Worm (Caenorhabditis elegans) whole organism, L4 larva: ENCODE measurements around the gene K08B12.1.

Source experiments
- D1046.2 ChIP-seq: fragments of 200-800 bp; sonication (Bioruptor generic); IDR thresholded peaks from 2 replicates; pipeline ENCODE4 v1.3.6; 2022; ENCODE audit warnings: missing genetic modification characterization, missing compliant biosample characterization
- F10B5.3 ChIP-seq: sonication (generic microtip); optimal IDR thresholded peaks from 2 replicates; lab custom pipeline; 2016; ENCODE audit warnings: mild to moderate bottlenecking, missing genetic modification characterization, missing compliant biosample characterization
- F26F4.8 ChIP-seq: fragments of 200-800 bp; sonication (Bioruptor generic); conservative IDR thresholded peaks from 2 replicates; pipeline ENCODE4 v1.3.6; 2022; ENCODE audit warnings: missing genetic modification characterization, missing compliant biosample characterization
- F37D6.2 ChIP-seq: sonication (generic microtip); optimal IDR thresholded peaks from 2 replicates; lab custom pipeline; 2016; ENCODE audit warnings: mild to moderate bottlenecking, missing genetic modification characterization, missing compliant biosample characterization
- F44E2.7 ChIP-seq: fragments of 200-800 bp; sonication (Bioruptor generic); IDR thresholded peaks from 2 replicates; pipeline ENCODE4 v2.1.2; 2022; ENCODE audit warnings: missing genetic modification characterization, missing compliant biosample characterization
- T26A8.4 ChIP-seq: fragments of 200-800 bp; sonication (Bioruptor generic); IDR thresholded peaks from 2 replicates; pipeline ENCODE4 v1.3.6; 2022; ENCODE audit warnings: missing genetic modification characterization, missing compliant biosample characterization
- Y48G9A.11 ChIP-seq: fragments of 200-800 bp; sonication (Bioruptor generic); IDR thresholded peaks from 2 replicates; pipeline ENCODE4 v1.3.6; 2022; ENCODE audit warnings: missing genetic modification reagents, missing genetic modification characterization, missing compliant biosample characterization
- aha-1 ChIP-seq: fragments of 150-350 bp; peaks from one replicate; lab custom pipeline; 2014; ENCODE audit warnings: missing biosample characterization, missing genetic modification characterization
- ceh-28 ChIP-seq: fragments of 150-350 bp; optimal IDR thresholded peaks from 2 replicates; lab custom pipeline; 2014; ENCODE audit warnings: missing biosample characterization, missing genetic modification reagents, missing genetic modification characterization
- ceh-32 ChIP-seq: sonication (generic microtip); optimal IDR thresholded peaks from 2 replicates; lab custom pipeline; 2016; ENCODE audit warnings: mild to moderate bottlenecking, missing genetic modification characterization, missing compliant biosample characterization; ENCODE audit not compliant: poor library complexity
- ceh-44 ChIP-seq: fragments of 200-800 bp; sonication (Bioruptor generic); IDR thresholded peaks from 2 replicates; pipeline ENCODE4 v1.3.6; 2022; ENCODE audit warnings: missing genetic modification reagents, missing genetic modification characterization, missing compliant biosample characterization
- ceh-62 ChIP-seq: sonication (generic microtip); optimal IDR thresholded peaks from 2 replicates; lab custom pipeline; 2017; ENCODE audit warnings: missing biosample characterization, missing genetic modification characterization
- ceh-82 ChIP-seq: sonication (generic microtip); optimal IDR thresholded peaks from 2 replicates; lab custom pipeline; 2017; ENCODE audit warnings: missing biosample characterization, missing genetic modification characterization
- daf-19 ChIP-seq: fragments of 200-800 bp; sonication (Bioruptor generic); conservative IDR thresholded peaks from 2 replicates; pipeline ENCODE4 v1.3.6; 2022; ENCODE audit warnings: missing genetic modification characterization, missing compliant biosample characterization
- daf-8 ChIP-seq: fragments of 200-800 bp; sonication (Bioruptor generic); IDR thresholded peaks from 2 replicates; pipeline ENCODE4 v1.3.6; 2022; ENCODE audit warnings: missing genetic modification characterization, missing compliant biosample characterization
- dmd-9 ChIP-seq: fragments of 200-800 bp; sonication (Bioruptor generic); IDR thresholded peaks from 2 replicates; pipeline ENCODE4 v1.3.6; 2022; ENCODE audit warnings: missing genetic modification reagents, missing genetic modification characterization, missing compliant biosample characterization
- dpl-1 ChIP-seq: fragments of 150-350 bp; optimal IDR thresholded peaks from 2 replicates; lab custom pipeline; 2014; ENCODE audit warnings: missing biosample characterization, missing genetic modification reagents, missing genetic modification characterization
- duxl-1 ChIP-seq: sonication (generic microtip); optimal IDR thresholded peaks from 2 replicates; lab custom pipeline; 2016; ENCODE audit warnings: mild to moderate bottlenecking, missing genetic modification characterization, moderate library complexity, missing compliant biosample characterization; ENCODE audit not compliant: poor library complexity
- dve-1 ChIP-seq: sonication (generic microtip); optimal IDR thresholded peaks from 2 replicates; lab custom pipeline; 2017; ENCODE audit warnings: antibody characterized with exemption, mild to moderate bottlenecking, missing genetic modification characterization, missing compliant biosample characterization; ENCODE audit not compliant: insufficient read depth
- egl-43 ChIP-seq: fragments of 200-800 bp; sonication (Bioruptor generic); IDR thresholded peaks from 2 replicates; pipeline ENCODE4 v1.3.6; 2022; ENCODE audit warnings: missing genetic modification reagents, missing genetic modification characterization, missing compliant biosample characterization
- fkh-10 ChIP-seq: fragments of 150-350 bp; optimal IDR thresholded peaks from 2 replicates; lab custom pipeline; 2014; ENCODE audit warnings: missing biosample characterization, missing genetic modification reagents, missing genetic modification characterization
- gei-8 ChIP-seq: fragments of 200-800 bp; sonication (Bioruptor generic); optimal IDR thresholded peaks from 2 replicates; lab custom pipeline; 2018; ENCODE audit warnings: mild to moderate bottlenecking, missing genetic modification characterization, missing compliant biosample characterization
- hlh-11 ChIP-seq: fragments of 200-800 bp; sonication (Bioruptor generic); optimal IDR thresholded peaks from 2 replicates; lab custom pipeline; 2018; ENCODE audit warnings: mild to moderate bottlenecking, missing genetic modification characterization, missing compliant biosample characterization
- hlh-30 ChIP-seq: sonication (generic microtip); optimal IDR thresholded peaks from 2 replicates; lab custom pipeline; 2017; ENCODE audit warnings: antibody characterized with exemption, mild to moderate bottlenecking, missing genetic modification characterization, missing compliant biosample characterization; ENCODE audit not compliant: insufficient read depth
- lin-1 ChIP-seq: fragments of 200-800 bp; sonication (Bioruptor generic); IDR thresholded peaks from 2 replicates; pipeline ENCODE4 v1.3.6; 2022; ENCODE audit warnings: missing genetic modification reagents, missing genetic modification characterization, missing compliant biosample characterization
- lir-3 ChIP-seq: sonication (generic microtip); optimal IDR thresholded peaks from 2 replicates; lab custom pipeline; 2016; ENCODE audit warnings: mild to moderate bottlenecking, missing genetic modification characterization, missing compliant biosample characterization
- madf-5 ChIP-seq, 2 experiments: fragments of 200-800 bp; sonication (Bioruptor generic); IDR thresholded peaks; 2 replicates each; pipeline ENCODE4 v1.3.6; 2022; ENCODE audit warnings: missing compliant biosample characterization in 2 of 2, missing genetic modification characterization in 2 of 2
- madf-9 ChIP-seq: fragments of 200-800 bp; sonication (Bioruptor generic); conservative IDR thresholded peaks from 2 replicates; pipeline ENCODE4 v1.3.6; 2022; ENCODE audit warnings: missing genetic modification reagents, missing genetic modification characterization, missing compliant biosample characterization
- mdt-29 ChIP-seq: fragments of 200-800 bp; sonication (Bioruptor generic); IDR thresholded peaks from 2 replicates; pipeline ENCODE4 v1.3.6; 2022; ENCODE audit warnings: missing genetic modification reagents, missing genetic modification characterization, missing compliant biosample characterization
- mes-2 ChIP-seq: sonication (generic microtip); optimal IDR thresholded peaks from 2 replicates; lab custom pipeline; 2016; ENCODE audit warnings: missing genotype, mild to moderate bottlenecking, missing genetic modification characterization, missing compliant biosample characterization; ENCODE audit not compliant: poor library complexity, severe bottlenecking
- nhr-10 ChIP-seq: fragments of 150-350 bp; optimal IDR thresholded peaks from 2 replicates; lab custom pipeline; 2014; ENCODE audit warnings: missing biosample characterization, missing genetic modification characterization
- nhr-102 ChIP-seq: sonication (generic microtip); optimal IDR thresholded peaks from 2 replicates; lab custom pipeline; 2016; ENCODE audit warnings: mild to moderate bottlenecking, missing genetic modification characterization, moderate library complexity, missing compliant biosample characterization
- nhr-11 ChIP-seq: fragments of 150-350 bp; optimal IDR thresholded peaks from 2 replicates; lab custom pipeline; 2014; ENCODE audit warnings: missing biosample characterization, missing genetic modification characterization
- nhr-237 ChIP-seq: sonication (generic microtip); optimal IDR thresholded peaks from 2 replicates; lab custom pipeline; 2017; ENCODE audit warnings: missing biosample characterization, missing genetic modification characterization
- nhr-25 ChIP-seq: sonication (generic microtip); optimal IDR thresholded peaks from 2 replicates; lab custom pipeline; 2017; ENCODE audit warnings: missing genetic modification characterization, mild to moderate bottlenecking, missing compliant biosample characterization, antibody characterized with exemption, moderate library complexity, borderline replicate concordance; ENCODE audit not compliant: insufficient read depth
- nhr-41 ChIP-seq: fragments of 200-800 bp; sonication (Bioruptor generic); IDR thresholded peaks from 2 replicates; pipeline ENCODE4 v1.3.6; 2022; ENCODE audit warnings: missing genetic modification reagents, missing genetic modification characterization, missing compliant biosample characterization
- nhr-48 ChIP-seq: sonication (generic microtip); optimal IDR thresholded peaks from 2 replicates; lab custom pipeline; 2016; ENCODE audit warnings: mild to moderate bottlenecking, missing genetic modification characterization, missing compliant biosample characterization
- nhr-6 ChIP-seq: fragments of 150-350 bp; optimal IDR thresholded peaks from 2 replicates; lab custom pipeline; 2014; ENCODE audit warnings: missing biosample characterization, missing genetic modification characterization
- nhr-77 ChIP-seq: fragments of 150-350 bp; optimal IDR thresholded peaks from 2 replicates; lab custom pipeline; 2014; ENCODE audit warnings: missing biosample characterization, missing genetic modification characterization
- pha-4 ChIP-seq, 2 experiments: fragments of 150-350 bp in 1 of 2; fragments of 200-800 bp in 1 of 2; sonication (Bioruptor generic) in 1 of 2; IDR thresholded peaks in 1 of 2; optimal IDR thresholded peaks in 1 of 2; 2 replicates each; pipeline versions ENCODE4 v1.3.6 to Lab custom; 2014 to 2022; ENCODE audit warnings: missing genetic modification characterization in 2 of 2, missing genetic modification reagents in 2 of 2, missing biosample characterization in 1 of 2, missing compliant biosample characterization in 1 of 2
- saeg-2 ChIP-seq: fragments of 200-800 bp; sonication (Bioruptor generic); IDR thresholded peaks from 2 replicates; pipeline ENCODE4 v1.3.6; 2022; ENCODE audit warnings: missing genetic modification reagents, missing genetic modification characterization, missing compliant biosample characterization
- set-16 ChIP-seq: fragments of 200-800 bp; sonication (Bioruptor generic); IDR thresholded peaks from 2 replicates; pipeline ENCODE4 v1.3.6; 2022; ENCODE audit warnings: missing genetic modification reagents, missing genetic modification characterization, missing compliant biosample characterization
- snpc-1.2 ChIP-seq: fragments of 200-800 bp; sonication (Bioruptor generic); IDR thresholded peaks from 2 replicates; pipeline ENCODE4 v1.3.6; 2022; ENCODE audit warnings: missing genetic modification reagents, missing genetic modification characterization, missing compliant biosample characterization
- snpc-4 ChIP-seq: fragments of 150-350 bp; optimal IDR thresholded peaks from 2 replicates; lab custom pipeline; 2014; ENCODE audit warnings: missing biosample characterization, missing genetic modification characterization
- spr-1 ChIP-seq: sonication (generic microtip); optimal IDR thresholded peaks from 2 replicates; lab custom pipeline; 2016; ENCODE audit warnings: mild to moderate bottlenecking, missing genetic modification characterization, missing compliant biosample characterization
- unc-130 ChIP-seq: sonication (generic microtip); optimal IDR thresholded peaks from 2 replicates; lab custom pipeline; 2016; ENCODE audit warnings: missing genetic modification reagents, missing genetic modification characterization, missing compliant biosample characterization
- vab-7 ChIP-seq: fragments of 200-800 bp; sonication (Bioruptor generic); IDR thresholded peaks from 2 replicates; pipeline ENCODE4 v1.3.6; 2022; ENCODE audit warnings: missing genetic modification reagents, missing genetic modification characterization, missing compliant biosample characterization
- zag-1 ChIP-seq: fragments of 150-350 bp; optimal IDR thresholded peaks from 2 replicates; lab custom pipeline; 2014; ENCODE audit warnings: missing biosample characterization, missing genetic modification characterization
- zfp-3 ChIP-seq: fragments of 200-800 bp; sonication (Bioruptor generic); conservative IDR thresholded peaks from 2 replicates; pipeline ENCODE4 v1.3.6; 2022; ENCODE audit warnings: missing genetic modification reagents, missing genetic modification characterization, missing compliant biosample characterization

The K08B12.1 gene

DNA sequence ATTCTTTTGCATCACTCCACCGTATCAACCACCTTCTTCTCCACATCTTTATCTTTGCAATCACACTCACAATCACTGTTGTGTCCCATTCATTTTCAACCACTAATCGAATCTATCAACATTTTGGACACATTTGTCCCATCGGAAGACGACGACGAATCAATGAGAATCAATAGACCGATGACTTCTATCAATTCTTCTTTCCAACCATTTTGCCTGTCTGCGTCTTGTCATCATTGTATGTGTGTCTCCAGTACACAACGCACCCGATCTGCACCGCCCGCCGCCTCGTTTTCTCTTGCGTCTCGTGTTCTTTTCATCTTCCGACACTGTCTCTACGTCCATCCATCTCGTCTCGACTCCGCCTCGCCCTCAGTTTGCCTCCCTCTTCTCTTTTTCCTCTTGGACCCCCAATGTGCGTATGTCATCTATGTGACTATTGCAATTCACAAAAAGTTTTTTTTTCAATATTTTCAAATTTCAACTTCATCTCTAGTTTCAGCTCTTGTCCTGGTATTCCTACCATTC lies 12.6 kb upstream of the K08B12.1 start, which contains the start of gene dmd-7 (continued):
- TF ChIP-seq T26A8.4 (GFP tag; lab: Robert Waterston, UW) (peak; percentile 67; the same call in 1 of the 2 replicates), F44E2.7 (GFP tag; lab: Robert Waterston, UW) (no peak), ceh-28 (tag; lab: Kevin White, UChicago) (peak; percentile 36), nhr-11 (tag; lab: Kevin White, UChicago) (peak; percentile 76), nhr-102 (tag; lab: Kevin White, UChicago) (peak; percentile 69), pha-4 (GFP tag; IDR thresholded peaks at IDR 0.05; lab: Robert Waterston, UW) (peak; percentile 61; the same call in 1 of the 2 replicates), pha-4 (tag; optimal IDR thresholded peaks at IDR 0.05; lab: Kevin White, UChicago) (no peak), mes-2 (tag; lab: Kevin White, UChicago) (peak; percentile 80), nhr-48 (tag; lab: Kevin White, UChicago) (peak; percentile 100), daf-19 (GFP tag; lab: Robert Waterston, UW) (no peak), F37D6.2 (tag; lab: Kevin White, UChicago) (peak; percentile 8), dmd-9 (GFP tag; lab: Robert Waterston, UW) (no peak), hlh-30 (tag; lab: Kevin White, UChicago) (peak; percentile 93), F26F4.8 (GFP tag; lab: Robert Waterston, UW) (no peak), lin-1 (GFP tag; lab: Robert Waterston, UW) (peak; percentile 75; the same call in 1 of the 2 replicates), nhr-10 (peak; percentile 90), nhr-25 (tag; lab: Kevin White, UChicago) (peak; percentile 94), aha-1 (tag; lab: Kevin White, UChicago) (peak; percentile 99), ceh-44 (GFP tag; lab: Robert Waterston, UW) (no peak), madf-9 (GFP tag; lab: Robert Waterston, UW) (peak; percentile 49; the same call in 1 of the 2 replicates), ceh-32 (tag; lab: Kevin White, UChicago) (no peak), nhr-237 (tag; lab: Kevin White, UChicago) (no peak), dpl-1 (GFP tag; lab: Kevin White, UChicago) (peak; percentile 25), gei-8 (GFP tag; lab: Kevin White, UChicago) (peak; percentile 58), dve-1 (tag; lab: Kevin White, UChicago) (peak; percentile 75), vab-7 (no peak), ceh-82 (no peak), nhr-6 (tag; lab: Kevin White, UChicago) (peak; percentile 89), mdt-29 (0 out of 2 replicates have a peak, but pooled peaks have one; percentile 50), egl-43 (GFP tag; lab: Robert Waterston, UW) (0 out of 2 replicates have a peak, but pooled peaks have one; percentile 14), unc-130 (no peak), Y48G9A.11 (GFP tag; lab: Robert Waterston, UW) (no peak), duxl-1 (tag; lab: Kevin White, UChicago) (no peak), nhr-77 (tag; lab: Kevin White, UChicago) (peak; percentile 85), madf-5 (GFP tag; IDR thresholded peaks at IDR 0.05; lab: Robert Waterston, UW) (no peak), set-16 (GFP tag; lab: Robert Waterston, UW) (peak; percentile 58), snpc-1.2 (GFP tag; lab: Robert Waterston, UW) (no peak), ceh-62 (tag; lab: Kevin White, UChicago) (no peak), snpc-4 (tag; lab: Kevin White, UChicago) (no peak), zag-1 (tag; lab: Kevin White, UChicago) (peak; percentile 18), F10B5.3 (tag; lab: Kevin White, UChicago) (no peak), spr-1 (tag; lab: Kevin White, UChicago) (peak; percentile 59), nhr-41 (no peak), D1046.2 (GFP tag; lab: Robert Waterston, UW) (no peak), daf-8 (no peak), fkh-10 (no peak), lir-3 (tag; lab: Kevin White, UChicago) (no peak), zfp-3 (GFP tag; lab: Robert Waterston, UW) (no peak), saeg-2 (peak; percentile 69; the same call in 1 of the 2 replicates), hlh-11 (tag; lab: Kevin White, UChicago) (peak; percentile 96)
